Fruit fly (Drosophila melanogaster): Measurements from ENCODE around the gene Surf6.

Surf6 gene

DNA sequence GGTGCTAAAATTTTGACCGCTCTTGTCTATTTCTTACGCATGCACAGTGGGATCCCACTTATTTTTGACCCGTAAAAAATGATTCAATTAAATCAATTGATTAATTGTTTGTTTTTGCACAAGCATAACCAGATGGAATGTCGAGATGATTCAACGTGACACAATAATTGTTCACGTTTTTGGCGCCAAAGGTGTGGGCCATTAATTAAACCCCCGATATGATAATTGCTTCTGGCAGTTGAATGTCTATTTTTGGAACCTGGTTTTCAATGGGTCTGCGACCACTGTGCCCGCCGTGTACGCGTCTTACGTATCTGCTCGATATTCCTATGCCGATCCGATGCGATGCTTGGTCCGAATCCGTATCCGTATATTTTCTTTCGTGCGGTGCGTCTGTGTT, 12.6 kb downstream of the Surf6 start (continued):
- peak; percentile 71 for TF ChIP-seq CG4424 (GFP tag; optimal IDR thresholded peaks at IDR 0.05)
- no peak for TF ChIP-seq danr (GFP tag; IDR thresholded peaks at IDR 0.05)
- TF ChIP-seq CG11723 (GFP tag; optimal IDR thresholded peaks at IDR 0.05): peak; percentile 52
- peak; percentile 63 for TF ChIP-seq ttk (GFP tag; IDR thresholded peaks at IDR 0.05)
- peak; percentile 53 for TF ChIP-seq Nf-YC (tag; optimal IDR thresholded peaks at IDR 0.05)
- TF ChIP-seq Drgx (GFP tag; IDR thresholded peaks at IDR 0.05): peak; percentile 68
- peak; percentile 58 for TF ChIP-seq ERR (GFP tag; optimal IDR thresholded peaks at IDR 0.05)
- peak; percentile 64 for TF ChIP-seq tgo (GFP tag; IDR thresholded peaks at IDR 0.05)
- peak; percentile 66 for TF ChIP-seq CG16863 (GFP tag; optimal IDR thresholded peaks at IDR 0.05)
- TF ChIP-seq NFAT (GFP tag; IDR thresholded peaks at IDR 0.05): peak; percentile 55; the same call in 1 of the 2 replicates
- TF ChIP-seq CrebB (tag; optimal IDR thresholded peaks at IDR 0.05): peak; percentile 58
- peak; percentile 58 for TF ChIP-seq sug (tag; optimal IDR thresholded peaks at IDR 0.05)
- TF ChIP-seq toy (GFP tag; IDR thresholded peaks at IDR 0.05): 0 out of 2 replicates have a peak, but pooled peaks have one; percentile 8
- TF ChIP-seq Hr78 (GFP tag; optimal IDR thresholded peaks at IDR 0.05): peak in 1 of 2 experiments; percentile 13
- no peak for TF ChIP-seq Hey (tag; optimal IDR thresholded peaks at IDR 0.05)
- TF ChIP-seq bowl (GFP tag; IDR thresholded peaks at IDR 0.05): no peak
- peak; percentile 18 for TF ChIP-seq fu2 (GFP tag; optimal IDR thresholded peaks at IDR 0.05)
- TF ChIP-seq tap (tag; optimal IDR thresholded peaks at IDR 0.05): peak; percentile 71
- no peak for TF ChIP-seq CG1832 (GFP tag; optimal IDR thresholded peaks at IDR 0.05)
- TF ChIP-seq Taf1 (GFP tag; IDR thresholded peaks at IDR 0.05): no peak; the same call in 1 of the 2 replicates
- TF ChIP-seq jigr1 (GFP tag; IDR thresholded peaks at IDR 0.05): peak; percentile 61; the same call in 2 of the 3 replicates
- peak; percentile 57 for TF ChIP-seq CG8944 (GFP tag; optimal IDR thresholded peaks at IDR 0.05)
- peak; percentile 71 for TF ChIP-seq Dad (GFP tag; optimal IDR thresholded peaks at IDR 0.05)
- no peak for TF ChIP-seq MESR4 (GFP tag; optimal IDR thresholded peaks at IDR 0.05)
- TF ChIP-seq C15 (GFP tag; IDR thresholded peaks at IDR 0.05): no peak
- peak; percentile 41 for TF ChIP-seq jing (GFP tag; optimal IDR thresholded peaks at IDR 0.05)
- 0 out of 2 replicates have a peak, but pooled peaks have one; percentile 51 for TF ChIP-seq CG17612 (GFP tag; IDR thresholded peaks at IDR 0.05)
- peak; percentile 36 for TF ChIP-seq cato (GFP tag; optimal IDR thresholded peaks at IDR 0.05; ENCODE audit: borderline replicate concordance)
- no peak for TF ChIP-seq HLHmδ (GFP tag; optimal IDR thresholded peaks at IDR 0.05)
- TF ChIP-seq Doc2 (GFP tag; IDR thresholded peaks at IDR 0.05): no peak
- TF ChIP-seq ara (GFP tag; IDR thresholded peaks at IDR 0.05): peak; percentile 56; the same call in 1 of the 2 replicates
- TF ChIP-seq CG4282 (GFP tag; optimal IDR thresholded peaks at IDR 0.05): peak; percentile 49
- peak; percentile 83 for TF ChIP-seq CG34422 (GFP tag; IDR thresholded peaks at IDR 0.05)
- peak; percentile 57 for TF ChIP-seq ap (GFP tag; IDR thresholded peaks at IDR 0.05)
- peak; percentile 71 for TF ChIP-seq Optix (GFP tag; IDR thresholded peaks at IDR 0.05)
- TF ChIP-seq CG8478 (optimal IDR thresholded peaks at IDR 0.05): no peak
- 0 out of 2 replicates have a peak, but pooled peaks have one; percentile 14 for TF ChIP-seq Poxn (GFP tag; IDR thresholded peaks at IDR 0.05)
- peak; percentile 54 to 70 for TF ChIP-seq dpn (GFP tag; optimal IDR thresholded peaks at IDR 0.05)
- 0 out of 4 replicates have a peak, but pooled peaks have one; percentile 20 for TF ChIP-seq Dll (GFP tag; IDR thresholded peaks at IDR 0.05; ENCODE audit: partially characterized antibody)
- no peak for TF ChIP-seq chinmo (GFP tag; IDR thresholded peaks at IDR 0.05; ENCODE audit: partially characterized antibody)
- no peak for TF ChIP-seq cg (GFP tag; optimal IDR thresholded peaks at IDR 0.05)
- peak; percentile 62 for TF ChIP-seq CG9727 (GFP tag; optimal IDR thresholded peaks at IDR 0.05)
- peak in 1 of 2 experiments; percentile 27 for TF ChIP-seq tll (GFP tag; optimal IDR thresholded peaks at IDR 0.05)
- TF ChIP-seq CG6175 (GFP tag; IDR thresholded peaks at IDR 0.05): peak; percentile 11; the same call in 1 of the 3 replicates
- no peak for TF ChIP-seq zf30C (GFP tag; optimal IDR thresholded peaks at IDR 0.05)
- TF ChIP-seq Sox102F (GFP tag; optimal IDR thresholded peaks at IDR 0.05): peak; percentile 66
- TF ChIP-seq row (GFP tag; IDR thresholded peaks at IDR 0.05): peak; percentile 92
- TF ChIP-seq lab (GFP tag; optimal IDR thresholded peaks at IDR 0.05): peak; percentile 70
- peak; percentile 55 for TF ChIP-seq CG9437 (GFP tag; optimal IDR thresholded peaks at IDR 0.05)
- no peak for TF ChIP-seq CG10565 (GFP tag; optimal IDR thresholded peaks at IDR 0.05)
- TF ChIP-seq Six4 (GFP tag; optimal IDR thresholded peaks at IDR 0.05): peak; percentile 72
